Worm (Caenorhabditis elegans): ENCODE data around the gene T10B5.10.
A peak's percentile ranks its signal among the peaks of the same experiment; 100 is the strongest.

The T10B5.10 gene

DNA sequence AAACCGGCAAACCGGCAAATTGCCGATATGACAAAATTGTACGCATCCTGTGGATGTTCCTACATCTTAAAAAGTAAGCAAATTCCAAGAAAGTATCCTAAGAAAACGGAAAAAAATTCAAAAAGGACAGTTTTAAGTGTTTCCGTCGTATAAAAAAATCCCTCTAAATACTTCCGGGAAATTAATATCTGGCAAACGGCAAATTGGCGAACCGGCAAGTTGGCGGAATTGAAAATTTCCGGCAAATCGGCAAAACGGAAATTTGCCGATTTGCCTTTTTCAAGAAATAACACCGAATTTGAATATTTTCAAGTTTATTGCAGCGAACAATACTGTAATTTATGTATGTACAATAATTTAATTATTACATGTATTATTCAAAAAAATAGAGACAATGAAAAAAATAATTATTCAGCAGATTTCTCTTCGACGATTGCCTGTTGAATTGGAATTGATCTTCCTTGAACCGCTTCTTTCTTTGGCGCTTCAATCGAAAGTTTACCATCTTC lies 52.0 kb downstream of the T10B5.10 start:
- TF ChIP-seq skn-1 (tag; optimal IDR thresholded peaks at IDR 0.05): peak; percentile 59
- TF ChIP-seq mdl-1 (tag; optimal IDR thresholded peaks at IDR 0.05): no peak
- TF ChIP-seq mep-1 (tag; optimal IDR thresholded peaks at IDR 0.05): peak; percentile 81
- TF ChIP-seq dpl-1 (GFP tag; optimal IDR thresholded peaks at IDR 0.05): peak in 1 of 3 experiments; percentile 5

DNA sequence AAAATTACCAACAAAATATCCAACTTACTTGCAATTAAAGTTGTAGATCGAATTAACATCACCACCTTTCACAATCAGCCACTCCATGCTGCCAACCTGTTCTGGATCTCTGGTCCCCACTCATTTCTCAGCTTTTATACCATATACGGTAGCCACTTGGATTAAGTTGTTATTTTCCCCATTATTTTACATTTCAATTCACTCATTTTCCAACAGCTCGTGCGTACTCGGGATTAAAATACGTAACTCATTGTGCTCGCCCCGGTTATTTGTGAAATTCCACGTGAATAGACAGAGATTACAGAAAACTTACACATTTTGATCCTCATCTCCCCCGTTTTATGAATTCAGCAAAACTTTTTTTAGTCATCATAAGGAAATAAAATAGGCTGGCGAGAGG lies 53.0 kb downstream of the T10B5.10 start, which contains the start of gene srt-41:
Gene srt-41, minus strand, starts transcription at position 101 of the 400 bp plus-strand sequence.
- TF ChIP-seq pax-3 (tag; optimal IDR thresholded peaks at IDR 0.05) (peak; percentile 14), zip-4 (GFP tag; optimal IDR thresholded peaks at IDR 0.05) (no peak)

All from whole organism, L1 larva.